Fruit fly (Drosophila melanogaster) whole organism, prepupa: ENCODE measurements around the gene dpr20.

Experiments
- CG10669 ChIP-seq: fragments of 200-800 bp; sonication (Bioruptor generic); optimal IDR thresholded peaks from 3 replicates; lab custom pipeline; 2018; ENCODE audit warnings: missing biosample characterization, mild to moderate bottlenecking, missing genetic modification characterization, moderate library complexity
- CG3919 ChIP-seq: fragments of 200-800 bp; sonication (Bioruptor generic); optimal IDR thresholded peaks from 3 replicates; lab custom pipeline; 2016; ENCODE audit warnings: missing biosample characterization, missing genetic modification characterization
- CG6276 ChIP-seq: fragments of 200-800 bp; sonication (Bioruptor generic); optimal IDR thresholded peaks from 2 replicates; lab custom pipeline; 2017; ENCODE audit warnings: missing biosample characterization, mild to moderate bottlenecking, missing genetic modification characterization
- cyc ChIP-seq: fragments of 200-800 bp; sonication (Bioruptor generic); optimal IDR thresholded peaks from 3 replicates; lab custom pipeline; 2016; ENCODE audit warnings: missing biosample characterization, missing genetic modification characterization

DNA sequence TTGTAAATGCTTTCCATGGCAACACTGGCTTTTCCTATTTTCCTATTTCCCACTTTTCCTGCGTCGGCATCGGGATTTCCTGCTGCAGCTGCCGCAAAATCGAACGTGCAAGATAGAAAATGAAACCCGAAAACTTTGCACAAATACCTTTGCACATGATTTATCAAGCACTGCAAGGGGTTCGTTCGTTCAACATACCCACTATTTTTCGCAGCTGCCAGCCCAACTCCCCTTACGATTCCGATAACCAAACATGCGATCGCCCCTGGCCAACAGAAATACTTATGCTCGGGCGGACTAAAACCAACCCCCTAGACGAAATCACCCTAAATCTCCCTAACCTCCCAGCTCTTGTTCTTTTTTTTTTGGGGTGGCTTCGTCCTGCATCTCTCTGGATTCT lies 44.4 kb upstream of the dpr20 start:
- TF ChIP-seq CG10669 (GFP tag; lab: Kevin White, UChicago), result no peak
- TF ChIP-seq CG6276 (GFP tag; lab: Kevin White, UChicago), result no peak
- TF ChIP-seq CG3919, result no peak
- TF ChIP-seq cyc, result no peak
